Worm (Caenorhabditis elegans): ENCODE measurements around the gene srh-193.

- TF ChIP-seq snpc-4 (tag; optimal IDR thresholded peaks at IDR 0.05), result no peak
- TF ChIP-seq lin-38 (GFP tag; IDR thresholded peaks at IDR 0.05), result no peak
- TF ChIP-seq lin-13 (GFP tag; optimal IDR thresholded peaks at IDR 0.05), result no peak
- TF ChIP-seq unc-62 (GFP tag; optimal IDR thresholded peaks at IDR 0.05 in 1 of 2), result peak in 1 of 2 experiments; percentile 14
- TF ChIP-seq unc-62 (tag; optimal IDR thresholded peaks at IDR 0.05), result no peak
- no peak for TF ChIP-seq nhr-76 (tag; optimal IDR thresholded peaks at IDR 0.05)
Observed at ce11 chrV:4295920-4296319, 5.9 kb upstream of the srh-193 start, which contains the start of gene F47D2.11.
